Fruit fly (Drosophila melanogaster): Measurements from ENCODE around the gene CLIP-190.

CLIP-190 gene

dm6 chr2L:17410358-17410757, 25.9 kb downstream of the CLIP-190 start, which contains the start of the genes Polr2J and CG15141 (continued):
- TF ChIP-seq da (GFP tag; optimal IDR thresholded peaks at IDR 0.05) (peak; percentile 52), vvl (GFP tag; IDR thresholded peaks at IDR 0.05) (peak; percentile 88), abd-A (tag; optimal IDR thresholded peaks at IDR 0.05) (no peak), MESR4 (GFP tag; optimal IDR thresholded peaks at IDR 0.05) (peak; percentile 23), tio (GFP tag; optimal IDR thresholded peaks at IDR 0.05) (peak; percentile 65), MBD-R2 (GFP tag; IDR thresholded peaks at IDR 0.05) (peak; percentile 96), CG18476 (GFP tag; optimal IDR thresholded peaks at IDR 0.05) (peak; percentile 86), bbx (GFP tag; IDR thresholded peaks at IDR 0.05; ENCODE audit: partially characterized antibody) (peak; percentile 68), dm (GFP tag; optimal IDR thresholded peaks at IDR 0.05) (peak; percentile 69), CG12236 (GFP tag; optimal IDR thresholded peaks at IDR 0.05) (no peak), wor (GFP tag; IDR thresholded peaks at IDR 0.05) (peak; percentile 80), seq (GFP tag; IDR thresholded peaks at IDR 0.05) (peak; percentile 40), H15 (GFP tag; IDR thresholded peaks at IDR 0.05) (peak; percentile 88), pita (GFP tag; optimal IDR thresholded peaks at IDR 0.05) (no peak), CG10654 (GFP tag; optimal IDR thresholded peaks at IDR 0.05) (peak; percentile 83), CG7839 (tag; optimal IDR thresholded peaks at IDR 0.05) (no peak), CG9932 (GFP tag; IDR thresholded peaks at IDR 0.05) (peak; percentile 95), NC2α (GFP tag; optimal IDR thresholded peaks at IDR 0.05) (peak; percentile 5), CG18764 (GFP tag; optimal IDR thresholded peaks at IDR 0.05) (peak; percentile 78), Sox100B (GFP tag; optimal IDR thresholded peaks at IDR 0.05) (peak; percentile 81), Rx (GFP tag; IDR thresholded peaks at IDR 0.05) (peak; percentile 64; the same call in 1 of the 2 replicates), E2f2 (GFP tag; IDR thresholded peaks at IDR 0.05) (peak; percentile 72), Nf-YC (tag; optimal IDR thresholded peaks at IDR 0.05) (peak; percentile 92), CG13123 (GFP tag; optimal IDR thresholded peaks at IDR 0.05) (peak; percentile 69), ase (GFP tag; IDR thresholded peaks at IDR 0.05) (peak; percentile 79), peb (GFP tag; IDR thresholded peaks at IDR 0.05) (peak; percentile 80), CG17829 (tag; optimal IDR thresholded peaks at IDR 0.05) (peak; percentile 91), CG12391 (tag; optimal IDR thresholded peaks at IDR 0.05) (peak; percentile 96), kah (GFP tag; optimal IDR thresholded peaks at IDR 0.05) (peak; percentile 25), CG4854 (GFP tag; optimal IDR thresholded peaks at IDR 0.05) (peak; percentile 69), CG13894 (tag; optimal IDR thresholded peaks at IDR 0.05) (no peak), Meics (GFP tag; optimal IDR thresholded peaks at IDR 0.05) (peak; percentile 78), Tbp (GFP tag; optimal IDR thresholded peaks at IDR 0.05) (no peak), bab2 (GFP tag; optimal IDR thresholded peaks at IDR 0.05) (peak; percentile 81), MTF-1 (GFP tag; optimal IDR thresholded peaks at IDR 0.05; ENCODE audit: borderline replicate concordance) (no peak), Hmx (GFP tag; optimal IDR thresholded peaks at IDR 0.05) (peak; percentile 24), Hmr (GFP tag; optimal IDR thresholded peaks at IDR 0.05) (no peak), CG2889 (GFP tag; IDR thresholded peaks at IDR 0.05) (peak; percentile 63; the same call in 2 of the 3 replicates), CG8944 (GFP tag; optimal IDR thresholded peaks at IDR 0.05) (no peak), CG1647 (GFP tag; optimal IDR thresholded peaks at IDR 0.05) (peak; percentile 61), Poxn (GFP tag; IDR thresholded peaks at IDR 0.05) (no peak), Dfd (GFP tag; optimal IDR thresholded peaks at IDR 0.05) (no peak), BEAF-32 (GFP tag; optimal IDR thresholded peaks at IDR 0.05) (peak; percentile 95), Oaz (GFP tag; IDR thresholded peaks at IDR 0.05) (peak; percentile 56; the same call in 1 of the 2 replicates), otp (GFP tag; IDR thresholded peaks at IDR 0.05) (peak; percentile 75; the same call in 2 of the 3 replicates), disco-r (GFP tag; optimal IDR thresholded peaks at IDR 0.05) (no peak), ind (GFP tag; optimal IDR thresholded peaks at IDR 0.05) (peak; percentile 87), zfh1 (GFP tag; IDR thresholded peaks at IDR 0.05) (peak; percentile 84), Usf (GFP tag; optimal IDR thresholded peaks at IDR 0.05) (peak; percentile 69), usp (GFP tag; optimal IDR thresholded peaks at IDR 0.05) (no peak), tap (tag; optimal IDR thresholded peaks at IDR 0.05) (no peak), repo (GFP tag; optimal IDR thresholded peaks at IDR 0.05) (no peak)
